Worm (Caenorhabditis elegans) whole organism, late embryonic: ENCODE measurements around the gene srj-25.

Experiments
- ceh-45 ChIP-seq: fragments of 200-800 bp; sonication (Bioruptor generic); IDR thresholded peaks from 2 replicates; pipeline ENCODE4 v1.3.6; 2022; ENCODE audit warnings: missing genetic modification reagents, missing genetic modification characterization, missing compliant biosample characterization
- fkh-10 ChIP-seq: fragments of 150-350 bp; optimal IDR thresholded peaks from 2 replicates; lab custom pipeline; 2014; ENCODE audit warnings: missing biosample characterization, missing genetic modification reagents, missing genetic modification characterization
- pat-9 ChIP-seq: fragments of 200-800 bp; sonication (Bioruptor generic); optimal IDR thresholded peaks from 2 replicates; lab custom pipeline; 2018; ENCODE audit warnings: mild to moderate bottlenecking, missing genetic modification characterization, moderate library complexity, missing compliant biosample characterization
- pros-1 ChIP-seq: fragments of 150-350 bp; optimal IDR thresholded peaks from 2 replicates; lab custom pipeline; 2014; ENCODE audit warnings: missing biosample characterization, missing genetic modification reagents, missing genetic modification characterization

ce11 chrV:752679-753333 lies 16.7 kb upstream of the srj-25 start, which contains the start of the genes str-262 and srp-1:
- TF ChIP-seq ceh-45 (GFP tag; lab: Robert Waterston, UW) (no peak), fkh-10 (no peak), pros-1 (no peak), pat-9 (tag; lab: Kevin White, UChicago) (no peak)
